Fruit fly (Drosophila melanogaster) Kc167 (cell line): ENCODE data around the gene CG6398.

Experiments
- Myc ChIP-seq: fragments of >200 bp; optimal IDR thresholded peaks from 2 replicates; lab custom pipeline; 2017; ENCODE audit warnings: missing external identifiers
- Sin3A ChIP-seq: fragments of >200 bp; optimal IDR thresholded peaks from 2 replicates; lab custom pipeline; 2018; ENCODE audit warnings: missing external identifiers
- h ChIP-seq: fragments of >200 bp; optimal IDR thresholded peaks from 3 replicates; lab custom pipeline; 2018; ENCODE audit warnings: missing external identifiers
- insv ChIP-seq: fragments of >200 bp; optimal IDR thresholded peaks from 3 replicates; lab custom pipeline; 2018; ENCODE audit warnings: missing external identifiers
- psq ChIP-seq: fragments of >200 bp; optimal IDR thresholded peaks from 2 replicates; lab custom pipeline; 2017; ENCODE audit warnings: missing external identifiers
- ttk ChIP-seq: sonication (Bioruptor generic); optimal IDR thresholded peaks from 2 replicates; lab custom pipeline; 2017; ENCODE audit warnings: missing external identifiers

The CG6398 gene

DNA sequence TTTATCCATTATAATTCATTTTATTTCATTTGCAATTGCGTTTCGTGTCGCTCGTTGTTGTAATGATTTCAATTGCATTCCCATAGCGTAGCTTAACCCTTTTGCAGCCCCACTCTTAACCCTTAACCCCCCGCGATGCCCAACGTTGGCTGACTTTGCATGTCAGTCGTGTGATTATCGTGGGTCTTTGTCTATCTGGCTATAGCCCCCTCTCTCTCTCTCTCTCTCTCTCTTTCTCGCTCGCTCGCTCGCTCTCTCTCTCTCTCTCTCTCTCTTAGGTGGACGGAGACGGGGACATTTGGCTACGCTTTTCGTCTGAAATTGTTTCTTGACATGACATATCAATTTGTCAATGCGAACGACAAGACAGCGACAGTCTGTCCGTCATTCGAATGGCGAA is 18.4 kb upstream of the CG6398 start:
- TF ChIP-seq ttk (no peak), Myc (no peak), Sin3A (no peak), psq (lab: Kevin White, UChicago) (no peak), h (lab: Kevin White, UChicago) (no peak), insv (lab: Kevin White, UChicago) (no peak)

dm6 chrX:17814783-17815182 is 15.8 kb upstream of the CG6398 start:
- TF ChIP-seq psq (lab: Kevin White, UChicago) (no peak), Myc (no peak), Sin3A (no peak), h (lab: Kevin White, UChicago) (no peak), insv (lab: Kevin White, UChicago) (no peak), ttk (no peak)

dm6 chrX:17816437-17816836 is 14.2 kb upstream of the CG6398 start:
- TF ChIP-seq ttk (no peak), h (lab: Kevin White, UChicago) (no peak), Myc (no peak), insv (lab: Kevin White, UChicago) (no peak), Sin3A (no peak), psq (lab: Kevin White, UChicago) (no peak)

dm6 chrX:17819635-17820139 is 10.9 kb upstream of the CG6398 start, which contains the start of gene CG12986:
TSS of gene CG12986 (minus strand) at chrX:17819685.
- TF ChIP-seq ttk: no peak
- TF ChIP-seq Sin3A: no peak
- no peak for TF ChIP-seq Myc
- TF ChIP-seq insv (lab: Kevin White, UChicago): no peak
- no peak for TF ChIP-seq h (lab: Kevin White, UChicago)
- no peak for TF ChIP-seq psq (lab: Kevin White, UChicago)

DNA sequence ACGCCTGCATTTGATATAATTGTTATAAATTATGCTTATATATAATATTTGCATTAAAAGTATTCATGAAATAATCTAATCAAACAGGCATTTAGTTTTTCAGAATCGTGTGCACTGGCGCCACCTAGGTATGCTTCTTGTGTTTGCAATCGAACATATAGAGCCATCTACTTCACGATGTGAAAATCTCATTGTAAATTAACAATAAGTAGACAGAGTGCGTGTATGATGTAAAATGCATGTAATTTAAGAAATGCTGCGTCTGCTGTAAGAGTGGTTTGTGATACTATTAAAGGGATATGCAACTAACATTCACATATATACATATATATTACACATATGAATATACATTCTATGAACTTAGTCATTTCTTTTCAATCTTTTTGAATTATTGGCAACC is 10.4 kb upstream of the CG6398 start:
- TF ChIP-seq psq (lab: Kevin White, UChicago) (no peak), Sin3A (no peak), ttk (no peak), h (lab: Kevin White, UChicago) (no peak), insv (lab: Kevin White, UChicago) (no peak), Myc (no peak)

DNA sequence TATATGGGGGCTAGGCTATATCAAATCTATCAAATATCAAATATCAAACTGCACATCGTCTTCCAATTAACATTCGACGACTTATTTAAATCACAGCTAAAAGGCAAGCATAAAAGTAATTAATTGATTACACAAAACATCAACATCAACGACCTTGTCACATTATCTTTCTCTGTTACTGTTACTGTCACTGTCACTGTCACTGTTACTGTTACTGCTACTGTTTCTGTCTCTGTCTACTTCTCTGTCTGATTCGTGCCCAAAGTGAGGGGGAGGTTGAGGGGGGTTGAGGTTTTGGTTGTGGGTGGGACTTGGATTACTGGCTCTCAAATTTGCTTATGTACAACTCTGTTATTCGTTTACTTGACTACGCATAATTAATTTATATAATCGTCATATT is 9.2 kb upstream of the CG6398 start:
- TF ChIP-seq ttk (no peak), Myc (no peak), Sin3A (no peak), insv (lab: Kevin White, UChicago) (no peak), psq (lab: Kevin White, UChicago) (no peak)

dm6 chrX:17826807-17827703 is 3.6 kb upstream of the CG6398 start, which contains the start of gene Socs16D:
TSS of gene Socs16D (minus strand) at chrX:17827564.
- TF ChIP-seq Sin3A (no peak), Myc (no peak), ttk (no peak), insv (lab: Kevin White, UChicago) (peak; percentile 100), psq (lab: Kevin White, UChicago) (no peak)

DNA sequence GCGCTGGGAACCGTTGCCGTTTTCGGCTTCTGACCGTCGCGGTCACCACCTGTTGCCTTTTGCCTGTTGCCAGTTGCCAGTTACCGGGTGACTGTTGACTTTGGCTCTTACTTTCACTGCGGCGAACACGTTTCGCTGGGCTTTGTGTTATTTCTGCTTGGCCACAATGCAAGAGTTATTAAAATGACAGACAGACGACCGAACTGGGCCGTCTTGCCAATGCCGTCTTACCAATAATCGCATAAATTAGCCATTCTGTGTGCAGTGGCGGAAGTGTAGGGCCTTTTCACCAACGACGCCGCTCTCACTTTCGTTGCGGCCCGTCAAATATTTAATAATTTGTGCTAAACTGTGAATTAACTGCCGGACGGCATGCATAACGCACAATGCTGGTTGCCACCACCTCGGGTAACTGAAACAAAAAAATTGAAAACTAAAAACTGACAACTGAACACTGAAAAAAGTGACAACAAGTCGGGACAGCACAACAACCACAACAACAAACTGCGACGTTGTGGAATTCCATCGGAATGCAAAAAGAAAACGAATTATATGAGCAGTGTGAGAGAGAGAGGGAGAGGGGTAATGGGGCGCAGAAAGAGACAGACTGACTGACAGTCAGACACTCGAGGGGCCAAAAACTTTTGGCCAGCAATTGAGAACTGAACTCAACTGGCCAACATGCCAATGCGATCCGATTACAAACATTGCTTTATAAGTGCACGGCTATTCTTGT is 2.2 kb upstream of the CG6398 start:
- TF ChIP-seq psq (lab: Kevin White, UChicago): no peak
- no peak for TF ChIP-seq ttk
- no peak for TF ChIP-seq Myc
- no peak for TF ChIP-seq h (lab: Kevin White, UChicago)
- no peak for TF ChIP-seq insv (lab: Kevin White, UChicago)
- no peak for TF ChIP-seq Sin3A

DNA sequence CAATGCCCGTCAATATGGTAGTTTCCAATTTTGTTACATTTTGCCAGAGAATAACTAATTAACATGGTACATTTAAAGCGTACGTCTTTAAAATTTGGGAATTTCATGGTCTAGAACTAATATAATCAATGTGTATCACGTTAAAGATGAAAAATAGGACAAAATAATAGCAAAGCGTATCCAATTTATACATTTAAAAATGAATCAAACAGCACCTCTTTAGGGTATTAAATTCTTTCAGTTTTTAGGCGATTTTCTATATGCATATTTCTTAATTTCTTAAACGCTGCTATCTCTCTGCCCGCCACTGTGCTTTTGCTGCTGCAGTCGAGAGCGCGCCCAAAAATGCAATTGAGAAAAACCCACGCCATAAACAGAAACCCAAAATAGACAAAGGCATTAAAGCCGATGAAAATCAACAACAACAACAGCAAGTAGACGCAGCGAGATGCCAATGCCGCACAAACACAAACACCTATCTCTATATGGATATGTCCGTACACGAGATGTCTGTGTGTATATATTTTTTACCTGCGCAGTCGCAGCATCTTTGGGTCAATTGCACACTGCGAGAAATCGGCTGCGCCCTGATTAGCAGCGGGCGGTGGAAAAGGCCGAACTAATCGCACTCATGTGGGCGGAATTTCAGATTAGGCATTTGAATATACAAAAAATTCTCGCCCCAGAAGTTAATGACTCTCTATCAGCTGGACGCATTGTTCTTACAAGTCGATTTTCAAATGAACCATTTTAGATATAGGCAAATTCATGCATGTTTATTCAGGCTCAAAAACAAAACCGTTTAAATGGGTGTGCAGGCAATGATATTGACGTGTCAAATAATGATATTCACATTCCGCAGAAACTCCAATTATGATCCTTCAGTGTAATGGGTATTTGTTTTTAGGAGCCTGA is 1.3 kb upstream of the CG6398 start:
- TF ChIP-seq insv (lab: Kevin White, UChicago) (no peak), h (lab: Kevin White, UChicago) (no peak), Myc (no peak), psq (lab: Kevin White, UChicago) (no peak), ttk (no peak), Sin3A (no peak)

DNA sequence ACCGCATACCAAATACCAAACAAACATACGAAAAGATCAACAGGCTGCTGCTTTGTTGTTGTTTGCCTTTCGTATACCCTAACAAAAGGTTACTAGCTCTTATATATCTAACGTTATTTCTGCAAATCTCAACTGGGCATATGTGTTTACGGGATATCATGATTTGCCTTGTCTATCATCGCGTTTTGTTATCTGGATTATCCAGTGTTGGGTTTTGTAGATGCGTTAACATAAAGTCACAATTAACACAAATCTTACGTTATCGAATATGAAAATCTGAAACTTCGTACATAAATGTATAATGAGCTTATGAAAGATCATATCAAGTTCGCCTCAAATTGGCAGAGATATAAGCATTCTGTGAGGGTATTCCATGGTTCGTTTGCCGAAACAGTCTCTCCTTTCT is 414 bp upstream of the CG6398 start:
- TF ChIP-seq h (lab: Kevin White, UChicago) (no peak), Sin3A (no peak), insv (lab: Kevin White, UChicago) (no peak), Myc (no peak), ttk (no peak), psq (lab: Kevin White, UChicago) (no peak)

DNA sequence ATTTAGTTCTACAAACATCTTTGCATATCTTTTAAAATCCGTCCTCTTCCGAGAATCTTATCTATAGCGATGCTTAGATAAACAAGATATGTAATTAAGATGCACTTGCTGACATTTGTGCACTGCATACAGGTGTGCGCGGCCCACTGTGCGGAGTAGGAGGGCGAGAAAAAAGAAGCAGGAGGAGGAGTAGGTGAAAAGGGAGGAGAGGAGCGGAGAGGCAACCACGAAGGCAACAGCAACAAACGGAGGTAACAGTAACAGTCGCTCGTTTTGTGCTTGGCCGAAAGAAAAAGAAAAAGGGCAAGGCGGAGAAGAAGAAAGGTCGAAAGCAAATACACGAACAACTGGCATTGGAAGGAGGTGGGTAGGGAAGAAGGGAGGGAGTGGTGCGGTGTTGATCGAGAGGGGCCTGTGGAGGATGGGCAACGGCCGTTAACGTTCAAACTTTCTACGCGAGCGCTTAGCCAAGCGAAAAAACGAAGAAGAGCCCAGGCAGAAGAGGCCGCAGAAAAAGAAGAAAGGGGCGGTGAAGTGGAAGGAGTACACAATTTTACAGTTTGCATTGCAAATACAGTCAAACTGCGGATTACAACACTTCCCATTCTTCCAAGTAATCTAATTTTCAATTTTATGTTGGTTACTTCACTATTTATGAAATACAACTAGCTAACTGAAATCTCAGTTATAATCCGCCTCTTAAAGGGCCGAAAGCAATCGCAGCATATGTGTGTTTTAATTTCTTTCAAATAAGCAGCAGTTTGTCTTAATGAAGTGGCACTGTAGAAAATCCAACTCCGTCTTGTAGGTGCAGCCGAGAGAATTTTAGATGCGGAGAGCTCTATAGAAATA is 1.8 kb downstream of the CG6398 start:
- TF ChIP-seq h (lab: Kevin White, UChicago) (no peak), psq (lab: Kevin White, UChicago) (no peak), Sin3A (no peak), ttk (no peak), Myc (no peak), insv (lab: Kevin White, UChicago) (no peak)
